Comparison of ENCODE assay signal across 1 worm cellular context in the genomic region with DNA sequence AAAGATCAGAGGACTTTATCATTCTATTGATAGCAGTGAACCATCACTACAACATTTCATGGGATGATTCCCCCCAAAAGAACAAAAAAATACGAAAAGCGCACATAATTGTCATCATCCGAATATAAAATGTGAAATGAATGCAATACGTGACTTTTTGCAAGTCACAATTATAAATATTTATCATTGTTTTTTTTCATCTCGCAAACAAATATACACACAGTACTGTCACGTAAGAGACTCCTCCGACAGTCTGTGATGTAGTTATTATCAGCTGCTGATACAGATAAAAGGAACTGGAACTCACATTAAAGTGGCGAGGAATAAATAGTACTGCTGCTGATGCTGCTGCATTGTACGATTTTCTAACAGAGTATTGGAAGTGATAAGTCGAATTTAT.
TF ChIP-seq lines count a peak whose summit lies in the region.

No protein-coding gene starts in this region.

TF ChIP-seq in whole organism, L4 larva, 104 proteins besides CTCF, POLR2A, EP300 and RAD21 (continued from another document):
- TF ChIP-seq Y5F2A.4 (GFP tag; optimal IDR thresholded peaks at IDR 0.05; lab: Kevin White, UChicago), result no peak
- no peak for TF ChIP-seq nhr-76 (tag; optimal IDR thresholded peaks at IDR 0.05; lab: Kevin White, UChicago)
- TF ChIP-seq duxl-1 (tag; optimal IDR thresholded peaks at IDR 0.05; lab: Kevin White, UChicago; ENCODE audit: poor library complexity), result no peak
- TF ChIP-seq ceh-82 (tag; optimal IDR thresholded peaks at IDR 0.05; lab: Kevin White, UChicago), result no peak
- no peak for TF ChIP-seq nhr-42 (GFP tag; IDR thresholded peaks at IDR 0.05; lab: Robert Waterston, UW)
- no peak for TF ChIP-seq nhr-6 (tag; optimal IDR thresholded peaks at IDR 0.05; lab: Kevin White, UChicago)
- no peak for TF ChIP-seq ztf-11 (tag; optimal IDR thresholded peaks at IDR 0.05; lab: Kevin White, UChicago)
- no peak for TF ChIP-seq daf-8 (GFP tag; IDR thresholded peaks at IDR 0.05; lab: Robert Waterston, UW)
- no peak for TF ChIP-seq mes-2 (tag; optimal IDR thresholded peaks at IDR 0.05; lab: Kevin White, UChicago; ENCODE audit: poor library complexity, severe bottlenecking)
- TF ChIP-seq mxl-3 (GFP tag; optimal IDR thresholded peaks at IDR 0.05; lab: Kevin White, UChicago), result no peak
- TF ChIP-seq lin-15B (tag; optimal IDR thresholded peaks at IDR 0.05; lab: Kevin White, UChicago), result no peak
- TF ChIP-seq mdt-29 (GFP tag; IDR thresholded peaks at IDR 0.05; lab: Robert Waterston, UW), result no peak
- no peak for TF ChIP-seq spr-1 (tag; optimal IDR thresholded peaks at IDR 0.05; lab: Kevin White, UChicago)
- TF ChIP-seq nhr-102 (tag; optimal IDR thresholded peaks at IDR 0.05; lab: Kevin White, UChicago), result peak; percentile 35
- no peak for TF ChIP-seq ceh-32 (tag; optimal IDR thresholded peaks at IDR 0.05; lab: Kevin White, UChicago; ENCODE audit: poor library complexity)
- TF ChIP-seq nhr-77 (tag; optimal IDR thresholded peaks at IDR 0.05; lab: Kevin White, UChicago), result no peak
- TF ChIP-seq hlh-30 (tag; optimal IDR thresholded peaks at IDR 0.05; lab: Kevin White, UChicago; ENCODE audit: insufficient read depth), result peak; percentile 64
- TF ChIP-seq nhr-25 (tag; optimal IDR thresholded peaks at IDR 0.05; lab: Kevin White, UChicago; ENCODE audit: borderline replicate concordance, insufficient read depth), result no peak
- TF ChIP-seq nhr-28 (tag; optimal IDR thresholded peaks at IDR 0.05; lab: Kevin White, UChicago), result peak; percentile 90
- TF ChIP-seq dve-1 (tag; optimal IDR thresholded peaks at IDR 0.05; lab: Kevin White, UChicago; ENCODE audit: insufficient read depth), result peak; percentile 77
- no peak for TF ChIP-seq daf-19 (GFP tag; conservative IDR thresholded peaks at IDR 0.05; lab: Robert Waterston, UW)
- peak; percentile 65 for TF ChIP-seq hlh-11 (tag; optimal IDR thresholded peaks at IDR 0.05; lab: Kevin White, UChicago)
- TF ChIP-seq daf-16 (GFP tag; optimal IDR thresholded peaks at IDR 0.05; lab: Kevin White, UChicago), result no peak
- TF ChIP-seq daf-16 (tag; optimal IDR thresholded peaks at IDR 0.05; lab: Kevin White, UChicago), result peak; percentile 97
- no peak for TF ChIP-seq R02D3.7 (tag; optimal IDR thresholded peaks at IDR 0.05; lab: Kevin White, UChicago)
- no peak for TF ChIP-seq tra-1 (GFP tag; IDR thresholded peaks at IDR 0.05; lab: Robert Waterston, UW)
- no peak for TF ChIP-seq attf-4 (tag; optimal IDR thresholded peaks at IDR 0.05; lab: Kevin White, UChicago)
- no peak for TF ChIP-seq nhr-237 (tag; optimal IDR thresholded peaks at IDR 0.05; lab: Kevin White, UChicago)
- no peak for TF ChIP-seq zfp-2 (tag; optimal IDR thresholded peaks at IDR 0.05; lab: Kevin White, UChicago)
- no peak for TF ChIP-seq Y48G9A.11 (GFP tag; IDR thresholded peaks at IDR 0.05; lab: Robert Waterston, UW)
- TF ChIP-seq daf-12 (tag; optimal IDR thresholded peaks at IDR 0.05; lab: Kevin White, UChicago), result no peak
- no peak for TF ChIP-seq aly-2 (tag; optimal IDR thresholded peaks at IDR 0.05; lab: Kevin White, UChicago)
- TF ChIP-seq T26A8.4 (GFP tag; IDR thresholded peaks at IDR 0.05; lab: Robert Waterston, UW), result no peak
- peak in 1 of 2 experiments; percentile 16 for TF ChIP-seq lsy-2 (tag; optimal IDR thresholded peaks at IDR 0.05; lab: Kevin White, UChicago)
- TF ChIP-seq hmg-1.1 (GFP tag; IDR thresholded peaks at IDR 0.05; lab: Robert Waterston, UW), result no peak
- no peak for TF ChIP-seq Y75B8A.6 (GFP tag; IDR thresholded peaks at IDR 0.05; lab: Robert Waterston, UW)
- no peak for TF ChIP-seq madf-9 (GFP tag; conservative IDR thresholded peaks at IDR 0.05; lab: Robert Waterston, UW)
- no peak for TF ChIP-seq dpl-1 (GFP tag; optimal IDR thresholded peaks at IDR 0.05; lab: Kevin White, UChicago)
- TF ChIP-seq egl-27 (tag; optimal IDR thresholded peaks at IDR 0.05; lab: Kevin White, UChicago), result no peak
- TF ChIP-seq ztf-7 (tag; optimal IDR thresholded peaks at IDR 0.05; lab: Kevin White, UChicago), result peak; percentile 21
- TF ChIP-seq unc-39 (tag; optimal IDR thresholded peaks at IDR 0.05; lab: Kevin White, UChicago), result no peak
- no peak for TF ChIP-seq D1046.2 (GFP tag; IDR thresholded peaks at IDR 0.05; lab: Robert Waterston, UW)
- no peak for TF ChIP-seq nhr-11 (tag; optimal IDR thresholded peaks at IDR 0.05; lab: Kevin White, UChicago)
- TF ChIP-seq nhr-10 (tag; optimal IDR thresholded peaks at IDR 0.05; lab: Kevin White, UChicago), result no peak
- TF ChIP-seq spr-3 (GFP tag; optimal IDR thresholded peaks at IDR 0.05; lab: Kevin White, UChicago), result no peak
- TF ChIP-seq madf-5 (GFP tag; IDR thresholded peaks at IDR 0.05; lab: Robert Waterston, UW), result no peak
- TF ChIP-seq ZK337.2 (GFP tag; IDR thresholded peaks at IDR 0.05; lab: Robert Waterston, UW), result no peak
- no peak for TF ChIP-seq zip-2 (tag; optimal IDR thresholded peaks at IDR 0.05; lab: Kevin White, UChicago)
- TF ChIP-seq zag-1 (tag; optimal IDR thresholded peaks at IDR 0.05; lab: Kevin White, UChicago), result no peak
- TF ChIP-seq lin-13 (GFP tag; optimal IDR thresholded peaks at IDR 0.05; lab: Kevin White, UChicago), result no peak
- no peak for TF ChIP-seq pha-4 (GFP tag; IDR thresholded peaks at IDR 0.05; lab: Robert Waterston, UW)
- no peak for TF ChIP-seq pha-4 (tag; optimal IDR thresholded peaks at IDR 0.05; lab: Kevin White, UChicago)
- TF ChIP-seq lin-39 (tag; optimal IDR thresholded peaks at IDR 0.05; lab: Kevin White, UChicago), result no peak
- no peak for TF ChIP-seq zfp-3 (GFP tag; conservative IDR thresholded peaks at IDR 0.05; lab: Robert Waterston, UW)
- no peak for TF ChIP-seq ces-1 (GFP tag; optimal IDR thresholded peaks at IDR 0.05; lab: Kevin White, UChicago)
- peak; percentile 61 for TF ChIP-seq nhr-48 (tag; optimal IDR thresholded peaks at IDR 0.05; lab: Kevin White, UChicago)
- TF ChIP-seq F26F4.8 (GFP tag; conservative IDR thresholded peaks at IDR 0.05; lab: Robert Waterston, UW), result no peak
- TF ChIP-seq mxl-2 (GFP tag; conservative IDR thresholded peaks at IDR 0.05; lab: Robert Waterston, UW), result peak; percentile 59; the same call in 1 of the 2 replicates
- TF ChIP-seq fos-1 (tag; optimal IDR thresholded peaks at IDR 0.05; lab: Kevin White, UChicago), result no peak
- TF ChIP-seq hif-1 (tag; optimal IDR thresholded peaks at IDR 0.05; lab: Kevin White, UChicago), result peak; percentile 93 to 98
- peak; percentile 75 for TF ChIP-seq pqm-1 (tag; optimal IDR thresholded peaks at IDR 0.05; lab: Kevin White, UChicago)
- TF ChIP-seq saeg-2 (GFP tag; IDR thresholded peaks at IDR 0.05; lab: Robert Waterston, UW), result no peak
- TF ChIP-seq F49E8.2 (tag; optimal IDR thresholded peaks at IDR 0.05; lab: Kevin White, UChicago; ENCODE audit: borderline replicate concordance), result no peak
- TF ChIP-seq dmd-8 (GFP tag; IDR thresholded peaks at IDR 0.05; lab: Robert Waterston, UW), result no peak
- no peak for TF ChIP-seq arid-1 (GFP tag; conservative IDR thresholded peaks at IDR 0.05; lab: Robert Waterston, UW)
- no peak for TF ChIP-seq F44E2.7 (GFP tag; IDR thresholded peaks at IDR 0.05; lab: Robert Waterston, UW)
- no peak for TF ChIP-seq lin-1 (GFP tag; IDR thresholded peaks at IDR 0.05; lab: Robert Waterston, UW)
- no peak for TF ChIP-seq snpc-4 (tag; optimal IDR thresholded peaks at IDR 0.05; lab: Kevin White, UChicago)
- TF ChIP-seq unc-130 (GFP tag; optimal IDR thresholded peaks at IDR 0.05; lab: Kevin White, UChicago), result no peak
- TF ChIP-seq nhr-41 (GFP tag; IDR thresholded peaks at IDR 0.05; lab: Robert Waterston, UW), result no peak
- no peak for TF ChIP-seq rbr-2 (tag; optimal IDR thresholded peaks at IDR 0.05; lab: Kevin White, UChicago)
- no peak for TF ChIP-seq ceh-20 (GFP tag; IDR thresholded peaks at IDR 0.05; lab: Robert Waterston, UW)
- no peak for TF ChIP-seq dmd-9 (GFP tag; IDR thresholded peaks at IDR 0.05; lab: Robert Waterston, UW)
- no peak for TF ChIP-seq Y105C5A.15 (GFP tag; IDR thresholded peaks at IDR 0.05; lab: Robert Waterston, UW)
